Fruit fly (Drosophila melanogaster): Measurements from ENCODE around the gene sws.

sws gene

DNA sequence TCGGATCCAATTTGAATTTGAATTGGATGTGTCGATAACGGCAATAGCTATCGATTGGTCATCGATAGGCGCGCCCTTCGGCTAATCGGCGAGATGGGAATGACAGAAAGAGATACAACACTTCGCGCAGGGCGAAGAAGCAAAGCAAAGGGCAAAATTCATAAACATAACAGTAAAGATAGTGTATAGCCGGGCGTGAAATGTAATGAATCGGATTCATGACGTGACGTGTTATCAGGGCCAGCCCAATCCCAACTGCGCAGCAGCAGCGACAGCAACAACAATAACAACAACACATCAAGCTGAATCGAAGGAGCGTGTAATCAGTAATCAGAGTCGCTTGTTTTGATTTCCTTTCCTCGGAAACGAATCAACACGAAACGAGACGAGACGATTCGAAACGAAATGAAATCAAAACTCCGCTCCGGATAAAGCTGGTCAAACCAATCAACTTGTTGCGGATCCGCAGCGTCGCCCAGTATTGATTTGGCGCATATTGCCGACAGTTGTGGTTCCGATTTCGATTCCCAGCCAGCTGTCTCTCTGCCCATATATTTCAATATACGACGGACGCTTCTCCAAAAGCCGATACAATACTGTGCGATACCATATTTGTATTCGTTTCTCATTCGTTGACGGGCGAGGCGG, 55.9 kb downstream of the sws start, which contains the start of gene snz:
Gene snz (plus strand): TSS at position 107 of the 648 bp plus-strand sequence.
- TF ChIP-seq woc (GFP tag; optimal IDR thresholded peaks at IDR 0.05) (no peak), br (GFP tag; optimal IDR thresholded peaks at IDR 0.05) (no peak)

DNA sequence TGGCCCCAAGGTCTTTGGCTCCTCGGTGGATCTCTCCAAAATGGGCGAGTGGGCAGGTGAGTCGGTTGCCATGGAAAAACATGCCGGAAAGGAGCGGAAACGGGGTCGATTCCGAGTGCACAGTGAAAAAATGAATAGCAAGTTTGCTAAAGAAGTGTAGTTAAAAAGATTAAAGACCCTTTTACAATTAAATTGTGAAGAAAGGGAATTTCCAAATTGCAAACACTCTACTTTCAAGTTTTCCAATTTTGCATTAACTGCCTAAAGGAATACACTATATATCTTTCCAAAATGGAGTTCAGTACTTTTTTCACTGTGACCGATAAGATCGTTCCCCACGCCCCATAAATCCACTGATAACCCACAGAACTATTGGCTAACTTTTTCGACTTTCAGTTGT, 58.6 kb downstream of the sws start:
- TF ChIP-seq Myc (optimal IDR thresholded peaks at IDR 0.05) (no peak), foxo (GFP tag; optimal IDR thresholded peaks at IDR 0.05) (no peak), Dif (GFP tag; optimal IDR thresholded peaks at IDR 0.05; ENCODE audit: partially characterized antibody) (no peak), HLH106 (tag; optimal IDR thresholded peaks at IDR 0.05) (no peak), sv (GFP tag; optimal IDR thresholded peaks at IDR 0.05) (no peak), CG32264 (GFP tag; optimal IDR thresholded peaks at IDR 0.05) (no peak), dsf (GFP tag; optimal IDR thresholded peaks at IDR 0.05; ENCODE audit: borderline replicate concordance) (no peak), dmrt93B (GFP tag; optimal IDR thresholded peaks at IDR 0.05) (no peak), Hr83 (GFP tag; optimal IDR thresholded peaks at IDR 0.05; ENCODE audit: poor library complexity, severe bottlenecking) (no peak), Rel (GFP tag; optimal IDR thresholded peaks at IDR 0.05) (no peak), Rel (tag; optimal IDR thresholded peaks at IDR 0.05) (no peak), ey (GFP tag; optimal IDR thresholded peaks at IDR 0.05) (no peak), sage (GFP tag; optimal IDR thresholded peaks at IDR 0.05) (no peak), usp (GFP tag; optimal IDR thresholded peaks at IDR 0.05) (no peak)

DNA sequence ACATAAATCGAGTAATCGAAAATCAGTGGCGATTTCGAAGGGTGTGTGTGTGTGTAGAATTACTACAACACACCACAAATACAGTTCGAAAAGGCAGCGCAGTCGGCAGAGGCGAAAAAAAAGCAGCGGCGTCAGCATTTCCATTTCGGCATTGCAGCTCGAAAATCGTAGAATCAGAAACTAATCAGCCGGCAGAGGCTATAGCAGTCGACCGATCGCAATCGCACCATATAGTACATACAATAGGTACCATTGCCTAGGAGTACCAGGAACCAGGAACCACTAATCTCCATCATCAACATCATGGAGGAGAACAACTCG, 59.0 kb downstream of the sws start:
- TF ChIP-seq rgr (GFP tag; optimal IDR thresholded peaks at IDR 0.05) (no peak), Jra (GFP tag; optimal IDR thresholded peaks at IDR 0.05) (no peak), Vsx2 (GFP tag; optimal IDR thresholded peaks at IDR 0.05; ENCODE audit: partially characterized antibody) (no peak), dl (GFP tag; optimal IDR thresholded peaks at IDR 0.05; ENCODE audit: insufficient read depth in 1 of 2, partially characterized antibody in 2 of 2) (no peak), tai (GFP tag; optimal IDR thresholded peaks at IDR 0.05) (no peak), CG9705 (GFP tag; optimal IDR thresholded peaks at IDR 0.05) (no peak), h (GFP tag; optimal IDR thresholded peaks at IDR 0.05) (no peak), CrebA (GFP tag; optimal IDR thresholded peaks at IDR 0.05; ENCODE audit: borderline replicate concordance) (no peak), lola (GFP tag; optimal IDR thresholded peaks at IDR 0.05) (no peak), foxo (GFP tag; optimal IDR thresholded peaks at IDR 0.05) (no peak), Hnf4 (GFP tag; optimal IDR thresholded peaks at IDR 0.05) (no peak), Hr78 (GFP tag; optimal IDR thresholded peaks at IDR 0.05) (no peak), Dif (GFP tag; optimal IDR thresholded peaks at IDR 0.05; ENCODE audit: partially characterized antibody) (no peak), Sp1 (GFP tag; optimal IDR thresholded peaks at IDR 0.05) (no peak), CG32264 (GFP tag; optimal IDR thresholded peaks at IDR 0.05) (no peak), brk (GFP tag; optimal IDR thresholded peaks at IDR 0.05) (no peak), N (GFP tag; optimal IDR thresholded peaks at IDR 0.05) (no peak), GATAd (GFP tag; optimal IDR thresholded peaks at IDR 0.05) (no peak), usp (GFP tag; optimal IDR thresholded peaks at IDR 0.05) (no peak), br (GFP tag; optimal IDR thresholded peaks at IDR 0.05) (no peak)

DNA sequence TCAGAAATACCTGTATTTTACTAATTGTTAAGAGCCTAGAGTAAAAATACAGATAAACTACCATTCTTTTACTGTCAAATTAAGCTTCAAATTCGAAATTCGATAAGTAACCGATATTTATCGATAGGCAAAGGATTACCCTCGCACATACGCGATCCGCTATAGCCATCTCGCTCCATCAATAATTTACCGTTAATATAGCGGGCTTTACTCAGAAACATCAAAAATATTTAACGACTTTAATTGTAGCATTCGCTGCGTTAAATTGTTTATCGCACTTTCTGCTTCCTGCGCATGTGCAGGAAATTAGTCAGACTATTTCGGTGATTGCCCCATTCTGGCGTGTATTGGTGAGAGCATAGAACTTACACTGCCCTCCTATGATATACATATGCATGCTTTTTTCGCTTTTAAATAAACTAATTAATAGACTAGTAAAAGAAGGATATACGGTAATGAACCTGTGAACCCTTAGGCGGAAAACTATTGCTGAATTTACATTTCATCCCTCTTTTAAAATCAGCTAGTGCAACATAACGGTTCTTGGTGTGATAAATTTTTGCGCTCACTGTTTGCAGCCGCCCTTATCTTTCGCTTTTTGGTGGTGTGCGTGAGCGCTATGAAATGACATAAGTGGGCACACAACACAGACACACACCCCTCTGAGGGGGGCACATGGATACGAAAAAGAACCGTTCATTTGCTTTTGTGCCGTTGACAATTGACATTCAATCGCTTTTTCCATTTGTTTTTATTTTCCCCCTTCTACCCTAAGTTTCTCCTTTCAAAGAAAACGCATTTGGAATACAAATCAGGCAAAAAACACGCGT, 59.6 kb downstream of the sws start, which contains the start of the genes dpr14 and spidey:
Gene dpr14 (minus strand): TSS at position 48 of the 830 bp plus-strand sequence.
Gene spidey (plus strand): TSS at position 693 of the 830 bp plus-strand sequence.
- TF ChIP-seq GATAd (GFP tag; optimal IDR thresholded peaks at IDR 0.05) (no peak), Jra (GFP tag; optimal IDR thresholded peaks at IDR 0.05) (peak; percentile 39), psq (GFP tag; optimal IDR thresholded peaks at IDR 0.05) (peak; percentile 64), woc (GFP tag; optimal IDR thresholded peaks at IDR 0.05) (peak; percentile 71), ey (GFP tag; optimal IDR thresholded peaks at IDR 0.05) (peak; percentile 83), sv (GFP tag; optimal IDR thresholded peaks at IDR 0.05) (peak; percentile 80), usp (GFP tag; optimal IDR thresholded peaks at IDR 0.05) (no peak), Vsx2 (GFP tag; optimal IDR thresholded peaks at IDR 0.05; ENCODE audit: partially characterized antibody) (peak; percentile 65), CG32264 (GFP tag; optimal IDR thresholded peaks at IDR 0.05) (peak; percentile 39), Dif (GFP tag; optimal IDR thresholded peaks at IDR 0.05; ENCODE audit: partially characterized antibody) (peak; percentile 36), OdsH (GFP tag; optimal IDR thresholded peaks at IDR 0.05) (peak; percentile 71), N (GFP tag; optimal IDR thresholded peaks at IDR 0.05) (no peak), sage (GFP tag; optimal IDR thresholded peaks at IDR 0.05) (no peak), Myc (optimal IDR thresholded peaks at IDR 0.05) (no peak), Dfd (GFP tag; optimal IDR thresholded peaks at IDR 0.05) (no peak), br (GFP tag; optimal IDR thresholded peaks at IDR 0.05) (peak; percentile 77), pan (optimal IDR thresholded peaks at IDR 0.05) (no peak), CrebA (GFP tag; optimal IDR thresholded peaks at IDR 0.05; ENCODE audit: borderline replicate concordance) (no peak), Mio (GFP tag; optimal IDR thresholded peaks at IDR 0.05) (peak; percentile 22), Rel (GFP tag; optimal IDR thresholded peaks at IDR 0.05) (no peak), Rel (tag; optimal IDR thresholded peaks at IDR 0.05) (peak; percentile 82), dsf (GFP tag; optimal IDR thresholded peaks at IDR 0.05; ENCODE audit: borderline replicate concordance) (no peak), dmrt93B (GFP tag; optimal IDR thresholded peaks at IDR 0.05) (peak; percentile 62), h (GFP tag; optimal IDR thresholded peaks at IDR 0.05) (peak; percentile 85), Sp1 (GFP tag; optimal IDR thresholded peaks at IDR 0.05) (peak; percentile 81), CG9705 (GFP tag; optimal IDR thresholded peaks at IDR 0.05) (peak; percentile 65), dl (GFP tag; optimal IDR thresholded peaks at IDR 0.05; ENCODE audit: insufficient read depth in 1 of 2, partially characterized antibody in 2 of 2) (no peak), rgr (GFP tag; optimal IDR thresholded peaks at IDR 0.05) (peak; percentile 79), HLH106 (tag; optimal IDR thresholded peaks at IDR 0.05) (peak; percentile 83), Abd-B (GFP tag; optimal IDR thresholded peaks at IDR 0.05) (no peak), fru (GFP tag; optimal IDR thresholded peaks at IDR 0.05) (peak; percentile 86), Hnf4 (GFP tag; optimal IDR thresholded peaks at IDR 0.05) (peak; percentile 70)
